Fruit fly (Drosophila melanogaster): ENCODE data around the gene CG34328.

Gene CG34328

DNA sequence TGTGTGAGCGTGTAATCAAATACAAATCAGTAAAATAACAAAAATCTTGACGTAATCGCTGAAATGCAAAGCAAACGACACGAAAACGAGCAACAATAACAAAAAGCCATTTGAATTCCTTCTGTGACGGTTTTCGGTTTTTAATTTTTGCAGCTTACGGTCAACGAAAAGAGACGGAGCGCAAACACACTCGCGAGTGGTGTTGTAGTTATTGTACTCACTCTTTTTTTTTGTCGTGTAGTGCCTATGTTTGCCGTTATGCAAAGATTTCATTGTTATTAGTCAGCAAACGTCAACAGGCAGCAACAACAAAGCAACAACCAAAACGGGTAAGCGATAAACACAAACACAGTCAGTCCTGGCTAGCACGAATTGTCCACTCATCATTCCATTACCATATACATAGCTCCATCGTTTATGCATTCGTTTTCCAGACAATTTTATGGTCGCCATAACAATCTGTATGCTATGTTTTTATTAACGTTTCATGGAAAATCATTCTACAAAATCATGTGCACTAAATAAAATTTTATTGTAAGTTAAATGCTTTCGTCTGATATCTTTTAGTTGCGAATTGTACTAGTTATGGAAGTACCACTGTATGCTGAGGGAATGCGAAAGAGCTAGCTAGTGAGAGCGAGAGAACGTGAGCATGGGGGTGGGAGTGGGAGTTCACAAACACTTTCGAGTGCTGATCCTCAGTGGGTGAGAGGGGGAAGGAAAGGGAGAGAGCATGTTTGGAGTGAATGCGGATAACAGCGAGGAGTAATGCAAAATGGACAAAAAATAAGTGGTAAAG lies 32.8 kb downstream of the CG34328 start (continued):
- no peak for TF ChIP-seq CG10959 (GFP tag; IDR thresholded peaks at IDR 0.05)
- peak; percentile 11 for TF ChIP-seq az2 (GFP tag; optimal IDR thresholded peaks at IDR 0.05)
- peak; percentile 55 for TF ChIP-seq CG12659 (GFP tag; optimal IDR thresholded peaks at IDR 0.05)
- peak; percentile 39; the same call in 1 of the 2 replicates for TF ChIP-seq MBD-R2 (GFP tag; IDR thresholded peaks at IDR 0.05)
- peak; percentile 54 for TF ChIP-seq CG8281 (tag; optimal IDR thresholded peaks at IDR 0.05)
- TF ChIP-seq pita (GFP tag; optimal IDR thresholded peaks at IDR 0.05), result no peak
- peak; percentile 62 for TF ChIP-seq D19A (tag; optimal IDR thresholded peaks at IDR 0.05)
- TF ChIP-seq CG11695 (GFP tag; IDR thresholded peaks at IDR 0.05), result peak; percentile 78
- TF ChIP-seq zfh2 (GFP tag; optimal IDR thresholded peaks at IDR 0.05), result peak; percentile 86
- TF ChIP-seq CG14050 (GFP tag; IDR thresholded peaks at IDR 0.05), result peak; percentile 57; the same call in 1 of the 3 replicates
- TF ChIP-seq CG14710 (tag; optimal IDR thresholded peaks at IDR 0.05), result peak; percentile 10
- TF ChIP-seq HLH3B (GFP tag; IDR thresholded peaks at IDR 0.05), result peak; percentile 52; the same call in 1 of the 2 replicates
- TF ChIP-seq CG32532 (GFP tag; IDR thresholded peaks at IDR 0.05), result peak; percentile 85
- peak; percentile 69 for TF ChIP-seq Taf1 (GFP tag; IDR thresholded peaks at IDR 0.05)
- no peak for TF ChIP-seq hb (GFP tag; IDR thresholded peaks at IDR 0.05; ENCODE audit: partially characterized antibody)
- TF ChIP-seq fd96Cb (tag; optimal IDR thresholded peaks at IDR 0.05), result peak; percentile 52
- no peak for TF ChIP-seq CG18764 (GFP tag; optimal IDR thresholded peaks at IDR 0.05)
- peak; percentile 73 for TF ChIP-seq nerfin-1 (tag; optimal IDR thresholded peaks at IDR 0.05)
- TF ChIP-seq Camta (GFP tag; optimal IDR thresholded peaks at IDR 0.05), result no peak
- TF ChIP-seq prd (optimal IDR thresholded peaks at IDR 0.05), result no peak
- TF ChIP-seq prd (GFP tag; IDR thresholded peaks at IDR 0.05), result peak; percentile 73; the same call in 2 of the 3 replicates
- TF ChIP-seq cato (GFP tag; optimal IDR thresholded peaks at IDR 0.05; ENCODE audit: borderline replicate concordance), result no peak
- TF ChIP-seq CG13424 (tag; optimal IDR thresholded peaks at IDR 0.05), result peak; percentile 85
- TF ChIP-seq Hr39 (optimal IDR thresholded peaks at IDR 0.05), result no peak
- peak; percentile 66 for TF ChIP-seq nmo (GFP tag; optimal IDR thresholded peaks at IDR 0.05)
- TF ChIP-seq CG1832 (GFP tag; optimal IDR thresholded peaks at IDR 0.05), result peak; percentile 26

DNA sequence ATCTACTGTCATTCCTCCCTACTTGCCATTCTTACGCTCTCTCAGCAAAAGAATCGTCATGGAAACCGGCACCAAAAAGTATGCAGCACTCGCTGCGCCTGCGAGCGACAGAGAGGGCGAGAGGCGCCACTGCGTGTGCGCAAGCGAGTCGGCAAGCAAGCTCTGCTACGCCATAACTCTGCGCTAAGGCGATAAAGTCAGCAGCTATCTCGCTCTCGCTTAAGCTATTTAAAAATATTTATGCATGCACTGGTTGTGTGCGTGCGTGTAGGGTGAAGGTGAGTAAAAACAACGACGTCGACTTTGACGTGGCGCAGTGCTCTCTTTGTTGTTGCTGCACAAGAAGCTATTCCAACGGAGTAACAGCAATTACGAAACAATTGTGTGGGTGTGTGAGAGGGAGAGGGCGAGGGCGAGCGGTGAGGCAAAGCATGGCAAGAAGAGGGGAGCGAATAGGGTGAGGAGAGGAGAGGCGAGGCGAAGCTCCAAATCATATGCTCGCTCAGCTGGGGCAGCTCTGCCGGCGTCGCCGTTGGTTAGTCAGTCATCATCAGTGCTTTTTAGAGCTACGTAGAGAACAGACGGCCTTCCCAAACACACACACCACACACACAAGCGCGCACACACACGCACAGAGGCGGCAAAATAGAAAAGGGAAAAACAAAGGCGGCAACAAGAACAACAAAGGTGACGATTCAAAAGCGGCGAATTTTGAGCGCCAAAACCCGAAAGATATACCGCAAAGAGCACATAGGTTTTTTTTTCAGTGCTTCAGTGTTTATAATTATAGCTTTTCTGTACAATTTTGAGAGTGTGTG lies 33.6 kb downstream of the CG34328 start, which contains the start of gene CrebB:
TSS of gene CrebB (plus strand) at position 325 of the 818 bp plus-strand sequence.
- peak; percentile 91 for TF ChIP-seq Med (GFP tag)
- no peak for TF ChIP-seq CG13296 (GFP tag; optimal IDR thresholded peaks at IDR 0.05)
- no peak; the same call in 1 of the 2 replicates for TF ChIP-seq CG9215 (GFP tag; IDR thresholded peaks at IDR 0.05)
- no peak for TF ChIP-seq slp2 (GFP tag; optimal IDR thresholded peaks at IDR 0.05)
- TF ChIP-seq H15 (GFP tag; IDR thresholded peaks at IDR 0.05), result no peak
- TF ChIP-seq CG7556 (GFP tag; optimal IDR thresholded peaks at IDR 0.05), result no peak
- no peak for TF ChIP-seq Lim3 (GFP tag; IDR thresholded peaks at IDR 0.05)
- TF ChIP-seq CG4617 (GFP tag; optimal IDR thresholded peaks at IDR 0.05; ENCODE audit: borderline replicate concordance), result no peak
- peak; percentile 22; the same call in 1 of the 3 replicates for TF ChIP-seq CG6175 (GFP tag; IDR thresholded peaks at IDR 0.05)
- TF ChIP-seq seq (GFP tag; IDR thresholded peaks at IDR 0.05), result no peak
- TF ChIP-seq Dref (GFP tag; IDR thresholded peaks at IDR 0.05), result no peak
- TF ChIP-seq sima (GFP tag; optimal IDR thresholded peaks at IDR 0.05), result no peak
- no peak for TF ChIP-seq CG16815 (GFP tag; optimal IDR thresholded peaks at IDR 0.05)
- peak; percentile 25 for TF ChIP-seq corto (GFP tag; optimal IDR thresholded peaks at IDR 0.05)
- no peak for TF ChIP-seq h (optimal IDR thresholded peaks at IDR 0.05)
- TF ChIP-seq maf-S (GFP tag; optimal IDR thresholded peaks at IDR 0.05), result no peak
- peak; percentile 60 for TF ChIP-seq CG14441 (GFP tag; IDR thresholded peaks at IDR 0.05)
- TF ChIP-seq CG2120 (GFP tag; optimal IDR thresholded peaks at IDR 0.05), result peak; percentile 26
- TF ChIP-seq CG8924 (tag; optimal IDR thresholded peaks at IDR 0.05), result no peak
- TF ChIP-seq CG14965 (GFP tag; optimal IDR thresholded peaks at IDR 0.05; ENCODE audit: borderline replicate concordance), result no peak
- TF ChIP-seq CG33557 (GFP tag; optimal IDR thresholded peaks at IDR 0.05), result no peak
- TF ChIP-seq gro (GFP tag; optimal IDR thresholded peaks at IDR 0.05), result peak; percentile 65
- no peak for TF ChIP-seq lab (GFP tag; optimal IDR thresholded peaks at IDR 0.05)

Measured in whole organism, embryonic.